Worm (Caenorhabditis elegans): ENCODE measurements around the gene sft-1.

ce11 chrIII:3096091-3096490 is 9.6 kb downstream of the sft-1 start:
- no peak for TF ChIP-seq nhr-237 (tag; optimal IDR thresholded peaks at IDR 0.05)
- no peak for TF ChIP-seq ztf-4 (tag; optimal IDR thresholded peaks at IDR 0.05)
- TF ChIP-seq unc-39 (tag; optimal IDR thresholded peaks at IDR 0.05): no peak
- no peak for TF ChIP-seq nhr-25 (tag; optimal IDR thresholded peaks at IDR 0.05)
- no peak for TF ChIP-seq blmp-1 (tag; optimal IDR thresholded peaks at IDR 0.05; ENCODE audit: insufficient read depth)
- TF ChIP-seq skn-1 (tag; optimal IDR thresholded peaks at IDR 0.05): no peak
- TF ChIP-seq aly-2 (tag; optimal IDR thresholded peaks at IDR 0.05): no peak
- TF ChIP-seq nhr-12 (tag; optimal IDR thresholded peaks at IDR 0.05): no peak
- TF ChIP-seq egl-27 (tag; optimal IDR thresholded peaks at IDR 0.05): no peak
- no peak for TF ChIP-seq R02D3.7 (tag; optimal IDR thresholded peaks at IDR 0.05)
